Worm (Caenorhabditis elegans) whole organism, mixed stage, embryonic: Measurements from ENCODE around the gene kvs-5.

ENCODE experiments used
- M03D4.4 ChIP-seq: sonication (generic microtip); optimal IDR thresholded peaks from 2 replicates; lab custom pipeline; 2017; ENCODE audit warnings: mild to moderate bottlenecking, missing genetic modification characterization, missing compliant biosample characterization
- bed-3 ChIP-seq: fragments of 200-800 bp; sonication (Bioruptor generic); optimal IDR thresholded peaks from 3 replicates; lab custom pipeline; 2018; ENCODE audit warnings: mild to moderate bottlenecking, missing genetic modification characterization, moderate library complexity, missing compliant biosample characterization
- blmp-1 ChIP-seq: fragments of 150-350 bp; optimal IDR thresholded peaks from 2 replicates; lab custom pipeline; 2014; ENCODE audit warnings: missing biosample characterization, missing genetic modification characterization
- ceh-83 ChIP-seq: fragments of 200-800 bp; sonication (Bioruptor generic); optimal IDR thresholded peaks from 2 replicates; lab custom pipeline; 2018; ENCODE audit warnings: mild to moderate bottlenecking, missing genetic modification characterization, missing compliant biosample characterization
- ces-1 ChIP-seq: fragments of 150-350 bp; optimal IDR thresholded peaks from 2 replicates; lab custom pipeline; 2014; ENCODE audit warnings: missing biosample characterization, missing genetic modification reagents, missing genetic modification characterization
- cnd-1 ChIP-seq: fragments of 200-800 bp; sonication (Bioruptor generic); optimal IDR thresholded peaks from 2 replicates; lab custom pipeline; 2018; ENCODE audit warnings: mild to moderate bottlenecking, missing genetic modification characterization, missing compliant biosample characterization
- drap-1 ChIP-seq: fragments of 200-800 bp; sonication (Bioruptor generic); optimal IDR thresholded peaks from 3 replicates; lab custom pipeline; 2018; ENCODE audit warnings: mild to moderate bottlenecking, missing genetic modification characterization, missing compliant biosample characterization
- elt-1 ChIP-seq: sonication (generic microtip); optimal IDR thresholded peaks from 2 replicates; lab custom pipeline; 2017; ENCODE audit warnings: missing genetic modification characterization, mild to moderate bottlenecking, missing compliant biosample characterization, antibody characterized with exemption, moderate library complexity, borderline replicate concordance; ENCODE audit not compliant: insufficient read depth
- elt-3 ChIP-seq: fragments of 150-350 bp; optimal IDR thresholded peaks from 2 replicates; lab custom pipeline; 2014; ENCODE audit warnings: missing biosample characterization, missing genetic modification characterization
- flh-1 ChIP-seq: fragments of 200-800 bp; sonication (Bioruptor generic); optimal IDR thresholded peaks from 2 replicates; lab custom pipeline; 2018; ENCODE audit warnings: mild to moderate bottlenecking, missing genetic modification characterization, moderate library complexity, missing compliant biosample characterization
- ham-2 ChIP-seq: fragments of 200-800 bp; sonication (Bioruptor generic); optimal IDR thresholded peaks from 2 replicates; lab custom pipeline; 2018; ENCODE audit warnings: mild to moderate bottlenecking, missing genetic modification characterization, missing compliant biosample characterization
- hlh-1 ChIP-seq: fragments of 150-350 bp; optimal IDR thresholded peaks from 2 replicates; lab custom pipeline; 2014; ENCODE audit warnings: missing biosample characterization, missing genetic modification reagents, missing genetic modification characterization
- lin-13 ChIP-seq: fragments of 150-350 bp; optimal IDR thresholded peaks from 2 replicates; lab custom pipeline; 2014; ENCODE audit warnings: missing biosample characterization, missing genetic modification characterization
- lin-32 ChIP-seq: fragments of 200-800 bp; sonication (Bioruptor generic); optimal IDR thresholded peaks from 2 replicates; lab custom pipeline; 2018; ENCODE audit warnings: mild to moderate bottlenecking, missing genetic modification characterization, missing compliant biosample characterization
- mab-5 ChIP-seq: fragments of 150-350 bp; optimal IDR thresholded peaks from 2 replicates; lab custom pipeline; 2014; ENCODE audit warnings: missing biosample characterization, missing genetic modification characterization
- mep-1 ChIP-seq: fragments of 150-350 bp; optimal IDR thresholded peaks from 2 replicates; lab custom pipeline; 2017; ENCODE audit warnings: missing biosample characterization, missing genetic modification reagents, missing genetic modification characterization, inconsistent platforms
- mls-2 ChIP-seq: sonication (generic microtip); optimal IDR thresholded peaks from 2 replicates; lab custom pipeline; 2016; ENCODE audit warnings: mild to moderate bottlenecking, missing genetic modification characterization, moderate library complexity, missing compliant biosample characterization
- nhr-12 ChIP-seq: fragments of 150-350 bp; optimal IDR thresholded peaks from 2 replicates; lab custom pipeline; 2014; ENCODE audit warnings: missing biosample characterization, missing genetic modification characterization
- nhr-237 ChIP-seq: fragments of 150-350 bp; optimal IDR thresholded peaks from 2 replicates; lab custom pipeline; 2014; ENCODE audit warnings: missing biosample characterization, missing genetic modification characterization
- nhr-28 ChIP-seq: fragments of 150-350 bp; optimal IDR thresholded peaks from 2 replicates; lab custom pipeline; 2014; ENCODE audit warnings: missing biosample characterization, missing genetic modification characterization
- nhr-76 ChIP-seq: sonication (generic microtip); optimal IDR thresholded peaks from 2 replicates; lab custom pipeline; 2017; ENCODE audit warnings: missing biosample characterization, missing genetic modification characterization
- pha-4 ChIP-seq: fragments of 150-350 bp; optimal IDR thresholded peaks from 2 replicates; lab custom pipeline; 2018; ENCODE audit warnings: missing biosample characterization, missing genetic modification reagents, missing genetic modification characterization
- sem-2 ChIP-seq: fragments of 200-800 bp; sonication (Bioruptor generic); optimal IDR thresholded peaks from 2 replicates; lab custom pipeline; 2018; ENCODE audit warnings: mild to moderate bottlenecking, missing genetic modification characterization, missing compliant biosample characterization
- snpc-4 ChIP-seq: fragments of 150-350 bp; optimal IDR thresholded peaks from 2 replicates; lab custom pipeline; 2014; ENCODE audit warnings: missing biosample characterization, missing genetic modification characterization
- sptf-1 ChIP-seq: sonication (generic microtip); optimal IDR thresholded peaks from 2 replicates; lab custom pipeline; 2017; ENCODE audit warnings: mild to moderate bottlenecking, missing genetic modification characterization, moderate library complexity, missing compliant biosample characterization
- tbx-8 ChIP-seq: fragments of 200-800 bp; sonication (Bioruptor generic); optimal IDR thresholded peaks from 2 replicates; lab custom pipeline; 2018; ENCODE audit warnings: mild to moderate bottlenecking, missing genetic modification characterization, moderate library complexity, missing compliant biosample characterization
- unc-120 ChIP-seq: sonication (generic microtip); optimal IDR thresholded peaks from 2 replicates; lab custom pipeline; 2017; ENCODE audit warnings: missing genetic modification characterization, missing compliant biosample characterization; ENCODE audit not compliant: poor library complexity, severe bottlenecking
- unc-39 ChIP-seq: fragments of 150-350 bp; optimal IDR thresholded peaks from 2 replicates; lab custom pipeline; 2014; ENCODE audit warnings: missing biosample characterization, missing genetic modification characterization
- unc-62 ChIP-seq: fragments of 150-350 bp; optimal IDR thresholded peaks from 2 replicates; lab custom pipeline; 2014; ENCODE audit warnings: missing biosample characterization, missing genetic modification reagents, missing genetic modification characterization
- zip-8 ChIP-seq: fragments of 150-350 bp; optimal IDR thresholded peaks from 2 replicates; lab custom pipeline; 2014; ENCODE audit warnings: missing biosample characterization, missing genetic modification characterization

The kvs-5 gene

ce11 chrIV:736447-736846, at the start of gene kvs-5:
Gene kvs-5, plus strand, starts transcription at chrIV:736747.
- TF ChIP-seq zip-8 (no peak), unc-62 (GFP tag; lab: Kevin White, UChicago) (peak; percentile 79), ceh-83 (no peak), snpc-4 (tag; lab: Kevin White, UChicago) (no peak)

ce11 chrIV:698304-698703, 38.2 kb upstream of the kvs-5 start, which contains the start of gene Y55F3C.17:
Gene Y55F3C.17, minus strand, starts transcription at chrIV:698404.
- TF ChIP-seq blmp-1 (no peak), unc-62 (GFP tag; lab: Kevin White, UChicago) (no peak), pha-4 (no peak), nhr-237 (no peak), mls-2 (tag; lab: Kevin White, UChicago) (no peak), zip-8 (no peak)

- no peak for TF ChIP-seq unc-39 (tag; lab: Kevin White, UChicago)
- TF ChIP-seq lin-32 (GFP tag; lab: Kevin White, UChicago) = no peak
- TF ChIP-seq nhr-237 = no peak
- TF ChIP-seq, all 35 proteins: peak for 0
Measured at ce11 chrIV:707635-708034, 28.9 kb upstream of the kvs-5 start, which contains the start of gene cutl-26. Gene cutl-26, minus strand, starts transcription at chrIV:707735.

- TF ChIP-seq ces-1 (GFP tag; lab: Kevin White, UChicago) (peak; percentile 93), hlh-1 (no peak), ceh-83 (peak; percentile 4), unc-39 (tag; lab: Kevin White, UChicago) (no peak)
Measured at ce11 chrIV:715433-715832, 21.1 kb upstream of the kvs-5 start.

DNA sequence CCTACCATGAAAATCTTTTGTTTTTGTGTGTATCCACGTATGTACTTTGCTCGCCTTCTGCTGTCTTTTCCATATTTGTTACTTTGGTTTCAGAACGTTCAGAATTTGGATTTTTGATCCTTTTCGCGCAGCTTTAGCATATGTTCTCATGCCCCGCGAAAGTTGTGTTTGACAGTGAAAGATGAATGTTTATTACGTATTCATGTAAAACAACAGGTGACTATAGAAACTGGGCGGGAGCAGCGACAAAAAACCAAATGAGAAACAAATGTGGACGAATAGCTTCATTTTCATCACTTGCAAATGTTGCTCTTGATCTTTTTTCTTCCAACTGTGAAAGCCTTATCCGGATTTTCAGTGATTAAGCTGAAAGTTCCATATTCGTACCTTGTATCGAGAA, 20.2 kb upstream of the kvs-5 start, which contains the start of gene clec-164:
Gene clec-164, plus strand, starts transcription at position 301 of the 400 bp plus-strand sequence.
- TF ChIP-seq lin-32 (GFP tag; lab: Kevin White, UChicago) (no peak), bed-3 (GFP tag; lab: Kevin White, UChicago) (no peak), elt-3 (no peak), blmp-1 (no peak)

DNA sequence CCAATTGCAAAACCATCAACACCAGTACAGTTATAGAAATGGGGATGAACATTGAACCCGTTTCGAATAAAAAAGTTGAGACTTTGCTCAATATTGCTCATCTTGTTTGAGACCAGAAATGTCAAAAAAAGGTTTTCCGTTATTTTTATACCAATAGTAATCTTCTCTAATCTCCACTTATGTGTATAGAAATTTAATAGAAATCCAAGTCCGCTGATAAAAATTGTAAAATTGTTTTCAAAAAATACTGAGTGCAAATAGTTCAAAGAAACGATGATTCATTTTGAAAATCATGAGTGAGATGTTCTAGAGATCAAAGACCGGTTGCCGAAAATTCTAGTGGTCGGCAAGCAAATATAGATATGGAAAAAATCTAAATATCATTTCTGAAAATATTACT, 17.2 kb upstream of the kvs-5 start, which contains the start of gene Y55F3C.10:
Gene Y55F3C.10, minus strand, starts transcription at position 101 of the 400 bp plus-strand sequence.
- no peak for TF ChIP-seq mls-2 (tag; lab: Kevin White, UChicago)
- no peak for TF ChIP-seq nhr-76 (tag; lab: Kevin White, UChicago)
- TF ChIP-seq unc-62 (GFP tag; lab: Kevin White, UChicago) = no peak
- no peak for TF ChIP-seq pha-4
- TF ChIP-seq nhr-28 = no peak
- no peak for TF ChIP-seq M03D4.4 (tag; lab: Kevin White, UChicago)
- no peak for TF ChIP-seq hlh-1
- TF ChIP-seq sem-2 = no peak
- TF ChIP-seq elt-1 (tag; lab: Kevin White, UChicago) = no peak
- TF ChIP-seq lin-32 (GFP tag; lab: Kevin White, UChicago) = no peak
- no peak for TF ChIP-seq flh-1 (GFP tag; lab: Kevin White, UChicago)
- no peak for TF ChIP-seq ceh-83

DNA sequence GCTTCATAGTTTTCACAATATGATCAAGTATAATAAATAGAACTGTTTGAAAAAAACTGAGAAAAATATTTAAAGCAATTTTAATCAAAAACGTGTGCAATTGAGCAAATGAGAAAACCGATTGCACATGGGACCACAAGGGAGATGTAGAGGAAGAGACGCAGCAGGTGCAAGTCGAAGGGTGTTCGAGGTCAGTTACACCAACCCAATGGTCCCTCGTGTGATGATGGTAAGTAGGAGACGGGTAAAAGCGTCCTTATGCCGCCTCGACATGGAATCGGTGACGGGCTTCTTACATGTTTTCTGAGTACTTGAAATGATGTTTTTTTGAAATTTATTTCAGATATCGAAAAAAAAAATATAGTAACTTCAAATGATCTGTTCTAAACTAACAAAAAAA, 8.5 kb upstream of the kvs-5 start, which contains the start of gene Y55F3C.9:
Gene Y55F3C.9, minus strand, starts transcription at position 101 of the 400 bp plus-strand sequence.
- TF ChIP-seq tbx-8 (GFP tag; lab: Kevin White, UChicago) (no peak), sem-2 (no peak), flh-1 (GFP tag; lab: Kevin White, UChicago) (no peak), cnd-1 (tag; lab: Kevin White, UChicago) (no peak), mab-5 (no peak), mls-2 (tag; lab: Kevin White, UChicago) (no peak), ces-1 (GFP tag; lab: Kevin White, UChicago) (no peak)

- TF ChIP-seq M03D4.4 (tag; lab: Kevin White, UChicago) (no peak), nhr-237 (no peak), ham-2 (no peak), sem-2 (no peak), tbx-8 (GFP tag; lab: Kevin White, UChicago) (no peak), drap-1 (GFP tag; lab: Kevin White, UChicago) (no peak), nhr-28 (no peak), ceh-83 (no peak), unc-39 (tag; lab: Kevin White, UChicago) (no peak), nhr-12 (tag; lab: Kevin White, UChicago) (no peak), unc-120 (no peak), cnd-1 (tag; lab: Kevin White, UChicago) (no peak), sptf-1 (tag; lab: Kevin White, UChicago) (no peak), lin-32 (GFP tag; lab: Kevin White, UChicago) (no peak), mep-1 (tag; lab: Kevin White, UChicago) (no peak), mab-5 (no peak), lin-13 (tag; lab: Kevin White, UChicago) (no peak)
Measured at ce11 chrIV:730937-731336, 5.6 kb upstream of the kvs-5 start, which contains the start of gene srt-24. Gene srt-24, minus strand, starts transcription at chrIV:731037.
